Fruit fly (Drosophila melanogaster): Measurements from ENCODE around the gene hth.

DNA sequence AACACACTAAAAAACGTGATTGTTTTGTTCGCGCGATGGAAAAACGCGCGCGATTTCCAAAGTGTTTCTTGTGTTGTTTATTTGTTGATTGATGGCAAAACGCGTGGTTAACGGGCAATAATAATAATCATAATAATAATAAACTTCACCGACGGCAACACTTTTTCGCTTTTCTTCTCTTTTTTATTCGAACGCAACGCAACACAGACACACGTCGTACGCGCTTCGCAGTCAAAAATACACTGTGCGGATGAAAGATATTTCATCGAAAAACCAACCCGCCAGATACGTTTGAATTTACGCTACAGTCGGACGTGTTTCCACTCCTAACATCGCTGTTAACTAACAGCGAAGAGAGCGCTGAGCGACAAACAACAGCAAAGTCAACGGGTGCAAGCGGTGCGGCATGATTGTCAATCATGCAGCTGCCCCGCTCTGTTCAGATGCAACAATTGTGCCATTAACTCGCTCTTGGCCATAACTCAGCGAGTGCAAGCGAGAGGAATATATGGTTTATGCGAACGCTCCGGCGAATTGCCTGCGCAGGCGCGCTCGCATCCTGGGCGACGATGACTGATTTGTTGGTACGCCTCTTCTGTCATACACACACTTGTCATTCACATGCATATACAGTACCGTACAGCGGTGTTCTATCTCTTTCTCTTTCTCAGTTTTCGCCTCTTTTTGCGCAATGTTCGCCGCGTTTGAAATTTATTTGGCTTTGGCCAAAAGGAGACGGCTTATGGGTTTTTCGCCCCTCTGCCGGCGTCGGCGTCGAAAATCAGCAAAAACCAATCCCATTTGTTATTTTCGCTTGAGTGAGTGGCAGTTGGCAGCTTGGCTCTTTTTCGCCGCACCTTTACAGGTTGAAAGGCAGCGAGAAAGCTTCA lies 25.1 kb downstream of the hth start:
- TF ChIP-seq pan (optimal IDR thresholded peaks at IDR 0.05), result no peak
- no peak for TF ChIP-seq EcR (GFP tag; optimal IDR thresholded peaks at IDR 0.05)
- TF ChIP-seq psq (optimal IDR thresholded peaks at IDR 0.05), result no peak
- peak; percentile 97 for TF ChIP-seq CG8478 (optimal IDR thresholded peaks at IDR 0.05)
- TF ChIP-seq Dll (optimal IDR thresholded peaks at IDR 0.05), result peak; percentile 75
